Worm (Caenorhabditis elegans): Measurements from ENCODE around the gene Y71H2AM.6.
A peak's percentile ranks its signal among the peaks of the same experiment; 100 is the strongest.

The Y71H2AM.6 gene

DNA sequence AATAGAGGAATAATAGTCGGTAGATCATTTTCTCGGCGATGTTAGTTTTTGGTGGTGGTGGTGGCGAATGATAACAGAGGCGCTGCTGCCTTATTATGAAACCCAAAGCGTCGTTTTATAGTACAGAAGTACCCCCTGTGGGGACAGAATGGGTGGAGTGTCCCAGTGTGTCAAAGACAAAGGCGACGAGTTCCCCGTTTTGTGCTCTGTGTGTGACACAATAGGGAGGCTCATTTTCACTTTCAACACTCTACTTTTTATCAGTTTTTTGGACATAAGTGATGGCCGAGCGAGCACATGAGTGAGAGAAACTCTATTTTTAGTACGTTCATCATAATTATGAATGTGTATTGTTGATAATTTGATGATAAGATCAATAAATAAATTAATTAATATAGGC lies 20.1 kb upstream of the Y71H2AM.6 start, which contains the start of gene pho-9 (continued):
- no peak for TF ChIP-seq nhr-11 (tag; optimal IDR thresholded peaks at IDR 0.05)

DNA sequence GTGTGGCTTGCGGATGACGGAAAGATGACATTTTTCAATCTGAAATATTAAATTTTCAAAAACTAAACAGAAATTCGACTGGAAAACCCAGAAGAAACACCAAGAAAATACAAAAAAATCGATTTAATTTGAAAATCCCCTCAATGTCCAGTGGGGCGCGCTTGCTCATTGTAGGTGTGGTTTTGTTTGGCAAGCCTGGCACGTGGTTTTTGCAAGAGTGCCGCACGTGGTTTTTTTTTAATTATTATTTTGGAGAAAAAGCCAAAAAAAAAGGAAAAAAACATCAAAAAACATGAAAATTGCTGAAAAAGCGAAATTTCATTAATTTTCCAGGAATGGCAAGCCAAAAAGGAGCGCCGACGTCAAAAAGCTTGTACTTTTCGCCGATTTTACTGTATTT lies 12.2 kb upstream of the Y71H2AM.6 start, which contains the start of gene swsn-3:
swsn-3 (minus strand) TSS at position 45 of the 400 bp plus-strand sequence.
- TF ChIP-seq daf-8 (GFP tag; IDR thresholded peaks at IDR 0.05) = no peak
- peak; percentile 50; the same call in 1 of the 2 replicates for TF ChIP-seq madf-9 (GFP tag; conservative IDR thresholded peaks at IDR 0.05)
- TF ChIP-seq Y5F2A.4 (GFP tag; optimal IDR thresholded peaks at IDR 0.05) = no peak
- TF ChIP-seq tag-97 (GFP tag; IDR thresholded peaks at IDR 0.05) = no peak
- TF ChIP-seq nhr-28 (tag; optimal IDR thresholded peaks at IDR 0.05) = peak; percentile 53
- no peak for TF ChIP-seq nhr-111 (GFP tag; optimal IDR thresholded peaks at IDR 0.05)
- TF ChIP-seq F49E8.2 (tag; optimal IDR thresholded peaks at IDR 0.05; ENCODE audit: borderline replicate concordance) = peak; percentile 68
- peak; percentile 73 for TF ChIP-seq T26A8.4 (GFP tag; IDR thresholded peaks at IDR 0.05)
- TF ChIP-seq F10B5.3 (tag; optimal IDR thresholded peaks at IDR 0.05) = peak; percentile 13
- TF ChIP-seq mdl-1 (tag; optimal IDR thresholded peaks at IDR 0.05) = peak; percentile 25 to 63
- TF ChIP-seq snpc-1.2 (GFP tag; IDR thresholded peaks at IDR 0.05) = peak; percentile 60; the same call in 1 of the 2 replicates
- TF ChIP-seq ctbp-1 (GFP tag; IDR thresholded peaks at IDR 0.05) = peak; percentile 74
- peak; percentile 97 for TF ChIP-seq lin-38 (GFP tag; IDR thresholded peaks at IDR 0.05)
- peak; percentile 45 for TF ChIP-seq zip-2 (tag; optimal IDR thresholded peaks at IDR 0.05)
- TF ChIP-seq lin-13 (GFP tag; optimal IDR thresholded peaks at IDR 0.05) = peak; percentile 86
- no peak for TF ChIP-seq zfp-3 (GFP tag; conservative IDR thresholded peaks at IDR 0.05)
- no peak for TF ChIP-seq zip-11 (GFP tag; IDR thresholded peaks at IDR 0.05)
- TF ChIP-seq rbr-2 (tag; optimal IDR thresholded peaks at IDR 0.05) = peak; percentile 85
- TF ChIP-seq unc-39 (tag; optimal IDR thresholded peaks at IDR 0.05) = no peak
- TF ChIP-seq arid-1 (GFP tag; conservative IDR thresholded peaks at IDR 0.05) = peak; percentile 89
- TF ChIP-seq hif-1 (tag; optimal IDR thresholded peaks at IDR 0.05) = peak in 1 of 2 experiments; percentile 68
- TF ChIP-seq Y75B8A.6 (GFP tag; IDR thresholded peaks at IDR 0.05) = peak; percentile 45; the same call in 1 of the 2 replicates
- TF ChIP-seq Y48G9A.11 (GFP tag; IDR thresholded peaks at IDR 0.05) = peak; percentile 64
- TF ChIP-seq nhr-6 (tag; optimal IDR thresholded peaks at IDR 0.05) = peak; percentile 93
- TF ChIP-seq dve-1 (tag; optimal IDR thresholded peaks at IDR 0.05; ENCODE audit: insufficient read depth) = peak; percentile 86
- peak in 1 of 2 experiments; percentile 36 for TF ChIP-seq daf-16 (GFP tag; optimal IDR thresholded peaks at IDR 0.05)
- peak; percentile 54 for TF ChIP-seq daf-16 (tag; optimal IDR thresholded peaks at IDR 0.05)
- no peak for TF ChIP-seq gei-8 (GFP tag; optimal IDR thresholded peaks at IDR 0.05)
- peak; percentile 83 for TF ChIP-seq pha-4 (GFP tag; IDR thresholded peaks at IDR 0.05)
- TF ChIP-seq pha-4 (tag; optimal IDR thresholded peaks at IDR 0.05) = no peak
- peak; percentile 7 for TF ChIP-seq nhr-11 (tag; optimal IDR thresholded peaks at IDR 0.05)
- TF ChIP-seq vab-7 (GFP tag; IDR thresholded peaks at IDR 0.05) = peak; percentile 74
- TF ChIP-seq dmd-6 (GFP tag; IDR thresholded peaks at IDR 0.05) = peak; percentile 49; the same call in 1 of the 2 replicates
- peak; percentile 46 for TF ChIP-seq nhr-10 (tag; optimal IDR thresholded peaks at IDR 0.05)
- peak; percentile 87 for TF ChIP-seq hlh-30 (tag; optimal IDR thresholded peaks at IDR 0.05; ENCODE audit: insufficient read depth)
- peak; percentile 18 for TF ChIP-seq fkh-10 (GFP tag; optimal IDR thresholded peaks at IDR 0.05)
- TF ChIP-seq daf-19 (GFP tag; conservative IDR thresholded peaks at IDR 0.05) = no peak
- TF ChIP-seq nhr-102 (tag; optimal IDR thresholded peaks at IDR 0.05) = peak; percentile 70
- no peak for TF ChIP-seq egl-43 (GFP tag; IDR thresholded peaks at IDR 0.05)
- peak; percentile 48 for TF ChIP-seq nhr-25 (tag; optimal IDR thresholded peaks at IDR 0.05; ENCODE audit: borderline replicate concordance, insufficient read depth)
- 0 out of 2 replicates have a peak, but pooled peaks have one; percentile 32 for TF ChIP-seq nhr-42 (GFP tag; IDR thresholded peaks at IDR 0.05)
- TF ChIP-seq nhr-41 (GFP tag; IDR thresholded peaks at IDR 0.05) = no peak
- no peak for TF ChIP-seq D1046.2 (GFP tag; IDR thresholded peaks at IDR 0.05)
- peak; percentile 77 for TF ChIP-seq hmg-1.1 (GFP tag; IDR thresholded peaks at IDR 0.05)
- peak; percentile 60 for TF ChIP-seq hlh-11 (tag; optimal IDR thresholded peaks at IDR 0.05)
- TF ChIP-seq duxl-1 (tag; optimal IDR thresholded peaks at IDR 0.05; ENCODE audit: poor library complexity) = peak; percentile 92
- peak; percentile 84 for TF ChIP-seq dpl-1 (GFP tag; optimal IDR thresholded peaks at IDR 0.05)
- no peak for TF ChIP-seq ztf-7 (tag; optimal IDR thresholded peaks at IDR 0.05)

Data from whole organism, L4 larva.